Fruit fly (Drosophila melanogaster) whole organism, wandering third instar larva: ENCODE results near the gene CG14717.

ENCODE experiments used
- Abd-B ChIP-seq: fragments of >200 bp; optimal IDR thresholded peaks from 2 replicates; lab custom pipeline; 2017; ENCODE audit warnings: missing biosample characterization, missing genetic modification characterization
- CG32264 ChIP-seq: fragments of 200-800 bp; sonication (Bioruptor generic); optimal IDR thresholded peaks from 2 replicates; lab custom pipeline; 2016; ENCODE audit warnings: missing biosample characterization, missing genetic modification characterization
- CG9705 ChIP-seq: fragments of 200-800 bp; sonication (Bioruptor generic); optimal IDR thresholded peaks from 2 replicates; lab custom pipeline; 2018; ENCODE audit warnings: missing biosample characterization, mild to moderate bottlenecking, missing genetic modification characterization
- CrebA ChIP-seq: fragments of 200-800 bp; sonication (Bioruptor generic); optimal IDR thresholded peaks from 2 replicates; lab custom pipeline; 2016; ENCODE audit warnings: missing biosample characterization, mild to moderate bottlenecking, missing genetic modification characterization, borderline replicate concordance
- Dfd ChIP-seq: fragments of >200 bp; optimal IDR thresholded peaks from 2 replicates; lab custom pipeline; 2017; ENCODE audit warnings: missing biosample characterization, missing genetic modification characterization
- Dif ChIP-seq: fragments of 200-275, 200-300 bp; sonication (Bioruptor generic); optimal IDR thresholded peaks from 2 replicates; lab custom pipeline; 2018; ENCODE audit warnings: missing biosample characterization, missing genetic modification characterization; ENCODE audit not compliant: partially characterized antibody
- GATAd ChIP-seq: sonication (Bioruptor generic); optimal IDR thresholded peaks from 2 replicates; lab custom pipeline; 2016; ENCODE audit warnings: missing biosample characterization, missing genetic modification characterization
- HLH106 ChIP-seq: fragments of 200-800 bp; optimal IDR thresholded peaks from 3 replicates; lab custom pipeline; 2019; ENCODE audit warnings: missing biosample characterization, mild to moderate bottlenecking, missing genetic modification characterization, moderate library complexity
- Hnf4 ChIP-seq: fragments of 200-800 bp; sonication (Bioruptor generic); optimal IDR thresholded peaks from 2 replicates; lab custom pipeline; 2016; ENCODE audit warnings: missing biosample characterization, mild to moderate bottlenecking, missing genetic modification characterization
- Hr78 ChIP-seq: fragments of >200 bp; optimal IDR thresholded peaks from 2 replicates; lab custom pipeline; 2017; ENCODE audit warnings: missing biosample characterization, missing genetic modification characterization
- Hr83 ChIP-seq: fragments of 200-300 bp; sonication (Bioruptor generic); optimal IDR thresholded peaks from 2 replicates; lab custom pipeline; 2016; ENCODE audit warnings: missing biosample characterization, mild to moderate bottlenecking, missing genetic modification characterization, moderate library complexity; ENCODE audit not compliant: poor library complexity, severe bottlenecking
- Jra ChIP-seq: sonication (Bioruptor generic); optimal IDR thresholded peaks from 2 replicates; lab custom pipeline; 2016; ENCODE audit warnings: missing biosample characterization, missing genetic modification characterization
- Mio ChIP-seq: sonication (Bioruptor generic); optimal IDR thresholded peaks from 2 replicates; lab custom pipeline; 2016; ENCODE audit warnings: missing biosample characterization, missing genetic modification characterization
- Myc ChIP-seq: fragments of >200 bp; optimal IDR thresholded peaks from 2 replicates; lab custom pipeline; 2017
- N ChIP-seq: fragments of >200 bp; optimal IDR thresholded peaks from 2 replicates; lab custom pipeline; 2018; ENCODE audit warnings: missing biosample characterization, missing external identifiers, missing genetic modification characterization
- OdsH ChIP-seq: fragments of 200-800 bp; sonication (Bioruptor generic); optimal IDR thresholded peaks from 2 replicates; lab custom pipeline; 2016; ENCODE audit warnings: missing biosample characterization, mild to moderate bottlenecking, missing genetic modification characterization
- Rel ChIP-seq, 2 experiments: fragments of 200-800 bp; sonication (Bioruptor generic) in 1 of 2; optimal IDR thresholded peaks; 2 replicates in 1 of 2; 3 replicates in 1 of 2; lab custom pipeline; 2016 to 2019; ENCODE audit warnings: mild to moderate bottlenecking in 2 of 2, missing biosample characterization in 2 of 2, missing genetic modification characterization in 2 of 2, moderate library complexity in 1 of 2
- Sp1 ChIP-seq: fragments of 200-800 bp; sonication (Bioruptor generic); optimal IDR thresholded peaks from 3 replicates; lab custom pipeline; 2019; ENCODE audit warnings: missing biosample characterization, mild to moderate bottlenecking, missing genetic modification characterization, moderate library complexity
- Vsx2 ChIP-seq: fragments of 200-300, 225-300 bp; sonication (Bioruptor generic); optimal IDR thresholded peaks from 2 replicates; lab custom pipeline; 2018; ENCODE audit warnings: missing biosample characterization, missing genetic modification characterization; ENCODE audit not compliant: partially characterized antibody
- br ChIP-seq: fragments of 200-800 bp; sonication (Bioruptor generic); optimal IDR thresholded peaks from 2 replicates; lab custom pipeline; 2016; ENCODE audit warnings: missing biosample characterization, missing genetic modification characterization
- brk ChIP-seq: fragments of 200-800 bp; sonication (Bioruptor generic); optimal IDR thresholded peaks from 2 replicates; lab custom pipeline; 2016; ENCODE audit warnings: missing biosample characterization, mild to moderate bottlenecking, missing genetic modification characterization
- dmrt93B ChIP-seq: fragments of 200-800 bp; sonication (Bioruptor generic); optimal IDR thresholded peaks from 2 replicates; lab custom pipeline; 2018; ENCODE audit warnings: missing biosample characterization, mild to moderate bottlenecking, missing genetic modification characterization
- dsf ChIP-seq: sonication (Bioruptor generic); optimal IDR thresholded peaks from 2 replicates; lab custom pipeline; 2016; ENCODE audit warnings: missing biosample characterization, missing genetic modification characterization, borderline replicate concordance
- ey ChIP-seq: fragments of 200-800 bp; sonication (Bioruptor generic); optimal IDR thresholded peaks from 2 replicates; lab custom pipeline; 2016; ENCODE audit warnings: missing biosample characterization, missing genetic modification characterization
- foxo ChIP-seq, 2 experiments: fragments of 200-800 bp; sonication (Bioruptor generic); optimal IDR thresholded peaks; 2 replicates in 1 of 2; 3 replicates in 1 of 2; lab custom pipeline; 2016 to 2017; ENCODE audit warnings: missing biosample characterization in 2 of 2, missing genetic modification characterization in 2 of 2
- fru ChIP-seq: fragments of 200-800 bp; sonication (Bioruptor generic); optimal IDR thresholded peaks from 3 replicates; lab custom pipeline; 2016; ENCODE audit warnings: missing biosample characterization, mild to moderate bottlenecking, missing genetic modification characterization
- h ChIP-seq: fragments of 200-800 bp; sonication (Bioruptor generic); optimal IDR thresholded peaks from 3 replicates; lab custom pipeline; 2016; ENCODE audit warnings: missing biosample characterization, mild to moderate bottlenecking, missing genetic modification characterization
- jim ChIP-seq: fragments of 175-275, 200-325 bp; sonication (Bioruptor generic); optimal IDR thresholded peaks from 2 replicates; lab custom pipeline; 2016; ENCODE audit warnings: missing biosample characterization, mild to moderate bottlenecking, missing genetic modification characterization
- lola ChIP-seq: fragments of >200 bp; optimal IDR thresholded peaks from 2 replicates; lab custom pipeline; 2017; ENCODE audit warnings: missing biosample characterization, missing genetic modification characterization
- pan ChIP-seq: fragments of >200 bp; optimal IDR thresholded peaks from 2 replicates; lab custom pipeline; 2017
- psq ChIP-seq: fragments of 200-800 bp; sonication (Bioruptor generic); optimal IDR thresholded peaks from 3 replicates; lab custom pipeline; 2017; ENCODE audit warnings: missing biosample characterization, mild to moderate bottlenecking, missing genetic modification characterization, moderate library complexity
- rgr ChIP-seq: fragments of 200-800 bp; sonication (Bioruptor generic); optimal IDR thresholded peaks from 3 replicates; lab custom pipeline; 2016; ENCODE audit warnings: missing biosample characterization, mild to moderate bottlenecking, missing genetic modification characterization
- sage ChIP-seq: fragments of 200-800 bp; sonication (Bioruptor generic); optimal IDR thresholded peaks from 2 replicates; lab custom pipeline; 2016; ENCODE audit warnings: missing biosample characterization, mild to moderate bottlenecking, missing genetic modification characterization
- sv ChIP-seq: fragments of 200-800 bp; sonication (Bioruptor generic); optimal IDR thresholded peaks from 3 replicates; lab custom pipeline; 2016; ENCODE audit warnings: missing biosample characterization, missing genetic modification characterization
- tai ChIP-seq: sonication (Bioruptor generic); optimal IDR thresholded peaks from 2 replicates; lab custom pipeline; 2016; ENCODE audit warnings: missing biosample characterization, missing genetic modification characterization
- usp ChIP-seq: fragments of >200 bp; optimal IDR thresholded peaks from 2 replicates; lab custom pipeline; 2017; ENCODE audit warnings: missing biosample characterization, missing genetic modification characterization
- woc ChIP-seq: sonication (Bioruptor generic); optimal IDR thresholded peaks from 2 replicates; lab custom pipeline; 2016; ENCODE audit warnings: missing biosample characterization, mild to moderate bottlenecking, missing genetic modification characterization

CG14717 gene

DNA sequence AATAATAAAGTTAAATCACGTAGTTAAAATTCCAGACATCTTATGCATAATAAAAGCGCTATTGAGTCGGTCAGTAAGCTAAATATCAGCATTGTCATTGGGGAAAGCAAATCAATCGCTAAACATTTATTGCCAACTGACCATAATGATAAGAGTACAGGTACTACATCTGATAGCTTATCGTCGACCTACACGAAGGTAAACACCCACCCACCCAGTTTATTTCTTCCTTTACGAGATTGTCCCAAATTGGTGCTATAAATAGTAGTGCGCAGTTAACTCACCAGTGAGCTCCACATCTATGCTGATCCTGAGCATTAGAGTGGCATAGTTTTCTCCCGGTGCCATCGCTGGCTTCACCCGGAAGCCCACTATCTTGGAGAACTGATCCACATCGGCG, 12.6 kb upstream of the CG14717 start:
- TF ChIP-seq Myc (lab: Kevin White, UChicago) = no peak
- TF ChIP-seq Sp1 = peak; percentile 14
- TF ChIP-seq foxo (GFP tag; optimal IDR thresholded peaks at IDR 0.05; lab: Kevin White, UChicago) = no peak
- no peak for TF ChIP-seq Rel (GFP tag; optimal IDR thresholded peaks at IDR 0.05; lab: Kevin White, UChicago)
- TF ChIP-seq Rel (tag; optimal IDR thresholded peaks at IDR 0.05; lab: Kevin White, UChicago) = peak; percentile 31

- TF ChIP-seq CG9705 (GFP tag; lab: Kevin White, UChicago) (no peak), Hnf4 (GFP tag; lab: Kevin White, UChicago) (no peak), br (GFP tag; lab: Kevin White, UChicago) (no peak), Mio (no peak), rgr (GFP tag; lab: Kevin White, UChicago) (no peak), Dfd (no peak), Sp1 (no peak), lola (GFP tag; lab: Kevin White, UChicago) (no peak), Hr83 (no peak), Abd-B (GFP tag; lab: Kevin White, UChicago) (no peak), tai (GFP tag; lab: Kevin White, UChicago) (no peak), Myc (lab: Kevin White, UChicago) (no peak), usp (GFP tag; lab: Kevin White, UChicago) (no peak), OdsH (GFP tag; lab: Kevin White, UChicago) (no peak), dsf (no peak), Dif (GFP tag; lab: Kevin White, UChicago) (no peak)
Measured at dm6 chr3R:11684316-11684715, 12.0 kb upstream of the CG14717 start, which contains the start of gene CG6830. TSS of gene CG6830 (minus strand) at chr3R:11684342.

DNA sequence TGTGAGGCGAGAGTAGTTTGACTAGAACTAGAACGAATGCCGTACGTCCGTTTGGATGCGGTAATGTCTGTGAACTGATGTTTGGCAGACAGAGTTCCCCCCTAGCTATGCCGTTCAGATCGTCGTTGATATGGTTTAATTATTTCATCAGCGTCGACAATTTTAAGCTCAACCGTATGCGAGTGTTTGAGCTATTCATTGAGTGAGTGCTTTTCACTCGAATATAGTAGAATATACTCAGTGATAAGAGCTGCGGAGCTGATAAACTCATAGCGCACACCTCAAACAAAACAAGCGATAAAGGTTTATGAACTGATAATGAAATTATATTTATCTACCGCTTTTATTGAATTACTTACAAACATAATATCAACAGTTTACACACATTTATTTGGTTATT, 8.3 kb upstream of the CG14717 start, which contains the start of gene CG6834:
Gene CG6834, minus strand, starts transcription at position 79 of the 400 bp plus-strand sequence.
- TF ChIP-seq sage = no peak
- no peak for TF ChIP-seq sv (GFP tag; lab: Kevin White, UChicago)
- TF ChIP-seq OdsH (GFP tag; lab: Kevin White, UChicago) = no peak
- no peak for TF ChIP-seq jim
- no peak for TF ChIP-seq tai (GFP tag; lab: Kevin White, UChicago)
- no peak for TF ChIP-seq Jra

DNA sequence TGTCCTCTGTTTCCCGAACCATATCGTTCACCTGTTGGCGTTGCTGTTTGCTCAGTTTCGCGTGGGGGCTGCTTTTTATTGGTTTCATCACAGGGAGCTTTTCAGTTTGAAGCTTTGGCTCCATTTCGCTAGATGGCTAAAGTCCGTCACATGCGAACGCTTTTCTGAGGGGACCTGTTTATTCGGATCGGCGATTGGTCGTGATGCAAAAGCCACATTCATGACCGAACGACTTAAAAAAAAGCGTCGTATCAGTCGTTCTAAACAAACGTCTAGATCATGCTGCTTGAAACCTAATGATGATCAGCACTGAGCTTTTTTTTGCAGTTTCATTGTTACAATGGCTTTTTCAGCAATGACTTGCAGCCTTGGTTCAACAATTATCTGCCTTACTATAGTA, 6.4 kb upstream of the CG14717 start, which contains the start of gene CG6908:
Gene CG6908, minus strand, starts transcription at position 152 of the 400 bp plus-strand sequence.
- peak; percentile 57 for TF ChIP-seq Rel (GFP tag; optimal IDR thresholded peaks at IDR 0.05; lab: Kevin White, UChicago)
- TF ChIP-seq Rel (tag; optimal IDR thresholded peaks at IDR 0.05; lab: Kevin White, UChicago) = no peak
- TF ChIP-seq CG9705 (GFP tag; lab: Kevin White, UChicago) = no peak
- no peak for TF ChIP-seq Hr78 (GFP tag; lab: Kevin White, UChicago)
- no peak for TF ChIP-seq HLH106
- TF ChIP-seq Mio = no peak
- peak; percentile 61 for TF ChIP-seq Hnf4 (GFP tag; lab: Kevin White, UChicago)
- no peak for TF ChIP-seq pan (lab: Kevin White, UChicago)
- peak; percentile 39 for TF ChIP-seq brk (GFP tag; lab: Kevin White, UChicago)
- TF ChIP-seq fru (GFP tag; lab: Kevin White, UChicago) = no peak
- TF ChIP-seq Sp1 = no peak
- TF ChIP-seq Dif (GFP tag; lab: Kevin White, UChicago) = peak; percentile 68
- no peak for TF ChIP-seq dmrt93B (GFP tag; lab: Kevin White, UChicago)
- TF ChIP-seq rgr (GFP tag; lab: Kevin White, UChicago) = no peak
- no peak for TF ChIP-seq ey
- no peak for TF ChIP-seq N
- TF ChIP-seq foxo (GFP tag; optimal IDR thresholded peaks at IDR 0.05; lab: Kevin White, UChicago) = no peak
- TF ChIP-seq CrebA (GFP tag; lab: Kevin White, UChicago) = no peak
- no peak for TF ChIP-seq woc (GFP tag; lab: Kevin White, UChicago)
- TF ChIP-seq Dfd = no peak
- TF ChIP-seq usp (GFP tag; lab: Kevin White, UChicago) = no peak
- TF ChIP-seq lola (GFP tag; lab: Kevin White, UChicago) = no peak
- no peak for TF ChIP-seq sv (GFP tag; lab: Kevin White, UChicago)
- TF ChIP-seq sage = no peak
- TF ChIP-seq GATAd (GFP tag; lab: Kevin White, UChicago) = no peak
- no peak for TF ChIP-seq CG32264 (GFP tag; lab: Kevin White, UChicago)
- no peak for TF ChIP-seq br (GFP tag; lab: Kevin White, UChicago)
- peak; percentile 78 for TF ChIP-seq Vsx2
- TF ChIP-seq OdsH (GFP tag; lab: Kevin White, UChicago) = no peak
- TF ChIP-seq Hr83 = no peak
- TF ChIP-seq h (GFP tag; lab: Kevin White, UChicago) = peak; percentile 7
- TF ChIP-seq dsf = no peak
- TF ChIP-seq psq (GFP tag; lab: Kevin White, UChicago) = no peak
